Worm (Caenorhabditis elegans): ENCODE data around the gene puf-6.
"Not testable (repeated sequence)": the region's sequence is repeated elsewhere in the genome, so short reads cannot be mapped to it uniquely, and the experiment has no call there.

Gene puf-6

DNA sequence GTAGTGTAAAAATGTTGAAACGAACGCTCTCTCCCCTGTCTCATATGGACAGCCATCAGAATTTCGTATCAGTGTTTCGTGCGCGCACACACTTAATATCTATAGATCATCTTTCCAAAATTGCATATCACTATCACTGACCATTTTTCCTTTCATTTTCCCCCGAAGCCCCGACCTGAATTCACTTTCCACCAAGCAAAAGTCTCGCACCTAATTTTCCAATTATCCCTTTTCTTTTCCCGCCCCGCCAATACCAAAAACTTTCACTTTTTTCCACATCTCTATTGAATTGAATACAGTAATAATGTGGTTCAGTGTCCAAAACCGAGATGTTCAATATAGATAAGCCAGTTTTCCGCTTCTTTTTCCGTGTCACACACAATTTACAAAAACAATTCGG is 10.2 kb upstream of the puf-6 start:
- TF ChIP-seq unc-62 (GFP tag; optimal IDR thresholded peaks at IDR 0.05): no peak

DNA sequence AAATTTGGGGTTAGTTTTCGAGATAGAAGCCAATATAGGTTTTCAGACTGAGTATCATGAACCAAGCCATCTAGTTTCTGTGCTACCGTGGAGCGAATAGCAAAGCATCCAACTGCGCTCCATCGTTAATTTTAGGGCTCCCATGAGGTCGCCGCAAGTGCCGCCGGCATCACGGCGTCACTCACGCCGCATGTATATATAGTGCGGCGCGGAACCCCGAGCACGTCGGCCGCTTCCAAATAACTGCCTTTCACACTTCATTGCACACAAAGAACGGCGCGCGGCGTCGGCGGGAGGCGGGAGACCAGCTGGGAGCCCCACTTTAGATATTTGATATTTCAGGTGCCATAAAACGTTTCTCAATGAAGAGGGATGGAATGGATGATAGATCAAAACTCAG is 6.8 kb upstream of the puf-6 start:
- TF ChIP-seq unc-62 (GFP tag; optimal IDR thresholded peaks at IDR 0.05): no peak

DNA sequence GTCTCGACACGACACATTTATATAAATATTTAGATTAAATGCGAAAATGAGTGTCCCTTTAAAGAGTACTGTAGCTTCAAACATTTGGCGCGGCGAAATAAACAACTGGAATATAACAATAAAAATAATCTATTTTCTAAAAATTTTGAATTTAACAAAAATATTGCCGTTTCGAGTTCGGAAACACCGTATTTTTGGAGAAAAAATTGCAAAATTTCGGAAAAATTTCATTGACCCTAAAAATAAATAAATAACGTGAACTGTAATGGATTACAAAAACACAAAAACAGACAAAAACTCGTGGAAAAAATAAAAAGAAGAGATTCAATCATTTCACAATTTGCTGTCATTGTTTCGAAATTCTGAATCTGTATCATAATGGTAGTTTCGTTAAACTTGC is 4.4 kb upstream of the puf-6 start, which contains the start of gene F42G4.2:
F42G4.2 (plus strand) TSS at position 301 of the 400 bp plus-strand sequence.
- TF ChIP-seq unc-62 (GFP tag; optimal IDR thresholded peaks at IDR 0.05): not testable (repeated sequence)

DNA sequence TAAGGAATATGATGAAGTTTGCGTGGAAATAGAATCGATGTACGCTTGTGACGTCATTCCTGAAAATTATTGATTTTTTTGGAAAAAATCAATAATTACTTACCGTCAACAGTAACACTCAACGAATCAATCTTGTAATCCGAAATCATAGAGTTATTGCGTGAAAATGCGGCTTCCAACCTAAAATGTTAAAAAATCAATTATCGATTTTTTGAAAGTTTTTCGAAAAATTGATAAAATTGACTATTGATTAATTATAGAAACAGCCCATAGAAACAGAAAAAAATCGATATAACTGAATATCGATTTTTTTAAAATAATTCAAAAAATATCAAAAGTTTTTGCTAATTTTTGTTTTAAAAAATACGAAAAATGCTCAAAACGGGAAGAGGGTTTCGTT is 3.9 kb upstream of the puf-6 start, which contains the start of gene F42G4.7:
F42G4.7 (minus strand) TSS at position 185 of the 400 bp plus-strand sequence.
- TF ChIP-seq unc-62 (GFP tag; optimal IDR thresholded peaks at IDR 0.05): not testable (repeated sequence)

DNA sequence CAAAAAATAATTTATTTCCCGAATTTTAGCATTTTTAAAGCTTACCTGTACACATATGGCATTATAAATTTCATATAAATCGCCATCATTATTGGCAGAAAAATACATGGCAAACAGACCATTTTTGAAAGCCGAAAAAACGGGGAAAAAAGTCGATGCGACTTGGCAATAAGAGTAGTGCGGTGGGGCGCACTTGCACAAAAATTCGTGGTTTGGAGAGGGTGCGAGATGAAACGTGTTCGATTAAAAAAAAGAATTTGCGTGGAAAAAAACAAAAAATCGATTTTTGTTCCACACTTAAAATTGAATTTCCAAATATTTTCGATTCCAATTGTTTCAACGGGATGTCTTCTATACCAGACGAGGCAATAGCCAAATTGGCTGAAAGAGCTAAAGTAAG is 6.5 kb downstream of the puf-6 start, which contains the start of gene F18A11.3:
F18A11.3 (minus strand) TSS at position 125 of the 400 bp plus-strand sequence.
- no peak for TF ChIP-seq unc-62 (GFP tag; optimal IDR thresholded peaks at IDR 0.05)

DNA sequence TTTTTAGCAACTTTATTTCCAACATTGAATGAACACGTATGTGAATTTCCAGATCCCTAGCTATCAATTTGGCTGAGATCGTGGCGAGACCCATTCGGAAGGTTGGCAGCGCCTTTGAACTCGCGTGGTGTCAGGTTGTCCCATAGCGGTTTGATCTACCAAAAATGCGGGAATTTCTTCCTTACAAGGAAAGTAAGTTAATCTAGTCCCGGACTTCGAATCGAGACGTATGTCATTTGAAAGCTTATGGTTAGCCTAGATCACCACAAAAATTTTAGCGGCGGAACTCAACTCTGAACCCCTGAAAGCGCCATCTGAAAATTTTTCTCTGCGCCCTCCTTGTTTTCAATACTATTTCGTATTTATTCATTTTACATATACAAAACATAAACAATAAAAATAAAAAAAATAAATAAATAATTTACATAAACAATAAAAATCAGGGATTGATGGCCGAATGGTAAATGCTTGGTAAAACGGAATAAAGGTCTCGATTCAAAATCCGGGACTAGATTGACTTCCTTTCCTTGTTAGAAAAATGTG is 11.5 kb downstream of the puf-6 start, which contains the start of gene F18A11.2:
F18A11.2 (plus strand) TSS at position 51 of the 543 bp plus-strand sequence.
- not testable (repeated sequence) for TF ChIP-seq unc-62 (GFP tag; optimal IDR thresholded peaks at IDR 0.05)

DNA sequence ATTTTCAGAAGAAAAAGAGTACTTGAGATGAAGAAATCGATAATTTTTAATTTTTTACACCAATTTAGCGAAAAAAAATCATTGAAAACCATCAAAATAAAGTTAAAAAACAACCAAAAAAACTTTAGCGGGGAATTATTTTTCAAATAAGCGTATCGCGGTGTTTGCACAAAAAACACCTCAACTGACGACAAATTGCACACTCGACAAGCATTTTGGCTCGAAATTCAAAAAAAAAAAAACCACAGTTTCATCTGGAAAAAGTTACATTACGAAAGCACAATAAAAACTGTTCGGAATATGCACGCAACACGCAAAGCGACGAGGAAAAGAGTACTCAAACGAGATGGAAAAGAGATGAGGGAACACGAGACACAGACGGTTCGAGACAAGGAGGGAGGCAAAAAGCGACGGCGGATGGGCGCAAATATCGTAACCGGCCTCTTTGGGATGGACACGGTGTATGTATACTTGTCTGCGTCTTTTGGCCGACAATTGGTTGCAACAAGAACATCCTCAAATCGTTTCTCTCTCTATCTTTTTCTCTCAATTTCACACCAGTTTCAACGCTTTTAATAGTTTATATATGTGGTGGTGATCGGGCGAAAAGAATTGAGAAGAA is 12.6 kb downstream of the puf-6 start:
- TF ChIP-seq unc-62 (GFP tag; optimal IDR thresholded peaks at IDR 0.05): no peak

DNA sequence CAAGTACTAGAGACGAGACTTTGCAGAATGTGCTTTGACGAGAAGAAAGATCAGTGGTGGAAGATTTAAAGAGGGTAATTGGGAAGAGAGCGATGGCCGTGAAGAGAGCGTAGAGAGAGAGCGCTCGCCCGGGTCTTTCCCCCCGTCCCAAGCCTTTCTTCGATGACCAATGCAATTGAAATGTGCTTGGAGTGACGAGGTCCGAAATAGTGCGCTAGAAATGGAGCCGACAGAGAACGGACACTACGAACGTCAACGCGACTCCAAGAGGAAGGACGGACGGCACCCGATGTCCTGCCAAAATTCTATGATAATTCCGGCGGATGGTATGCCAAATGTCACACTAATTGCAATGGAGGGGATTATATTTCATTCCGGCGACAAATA is 13.2 kb downstream of the puf-6 start:
- no peak for TF ChIP-seq unc-62 (GFP tag; optimal IDR thresholded peaks at IDR 0.05)

DNA sequence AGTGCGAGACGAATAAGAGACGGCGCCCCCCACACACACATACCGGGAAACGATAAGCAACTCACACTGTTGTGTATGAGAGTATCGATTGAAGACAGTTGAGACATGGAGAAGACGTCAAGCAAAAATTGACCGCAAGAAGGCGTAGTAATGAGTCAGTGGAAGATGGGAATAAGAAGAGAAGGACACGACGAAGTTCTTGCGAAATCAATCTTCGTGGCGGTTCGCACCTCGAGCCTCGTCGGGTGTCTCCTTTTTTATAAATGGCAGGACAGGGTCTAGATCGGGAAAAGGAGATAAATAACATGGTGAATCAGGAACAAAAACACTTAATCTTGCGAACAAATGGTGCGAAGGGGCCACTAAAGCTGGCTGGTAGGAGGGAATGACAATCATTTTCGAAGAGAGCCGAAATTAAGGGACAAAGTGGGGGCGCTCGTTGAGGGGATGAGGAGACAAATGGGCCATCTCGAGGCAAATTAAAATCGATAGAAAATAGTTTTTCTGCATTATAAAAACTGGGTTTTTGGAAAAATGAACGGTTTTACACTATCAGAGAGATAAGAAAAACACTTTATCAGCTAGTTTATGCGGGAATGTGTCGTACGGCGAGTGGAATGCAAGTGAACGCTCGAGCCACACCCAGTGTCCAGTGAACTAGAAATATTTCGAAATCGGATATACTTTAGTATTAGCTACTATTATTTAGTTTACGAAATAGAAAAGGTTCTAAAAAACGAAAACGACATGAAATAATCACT is 13.8 kb downstream of the puf-6 start:
- no peak for TF ChIP-seq unc-62 (GFP tag; optimal IDR thresholded peaks at IDR 0.05)

DNA sequence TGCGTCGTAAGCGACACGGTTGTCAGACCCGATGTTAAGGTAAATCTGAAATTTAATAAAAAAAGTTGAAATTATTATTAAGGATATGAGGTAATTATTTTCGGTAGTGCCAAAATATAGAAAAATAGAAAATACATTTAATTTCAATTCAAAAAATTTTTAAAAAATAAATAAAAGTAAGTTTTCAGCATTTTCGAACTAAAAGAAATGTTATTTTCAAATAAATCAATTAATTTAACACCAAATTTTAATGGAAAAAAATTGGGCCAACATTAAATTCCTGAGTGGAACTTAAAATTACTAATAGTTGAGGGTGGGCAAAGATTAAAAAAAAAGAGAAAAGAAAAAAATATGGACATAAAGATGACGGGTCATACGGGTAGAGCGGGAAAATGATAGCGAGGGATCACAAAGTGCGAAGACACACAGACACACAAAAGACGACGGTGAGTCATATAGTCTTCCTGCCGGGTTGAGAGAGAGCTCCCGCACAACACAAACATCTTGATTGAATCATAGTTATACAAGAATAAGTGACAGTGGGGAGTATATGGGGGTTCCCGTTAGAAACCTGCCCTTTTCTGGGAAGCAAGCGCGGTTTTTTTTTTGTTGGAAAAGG is 17.3 kb downstream of the puf-6 start, which contains the start of gene max-2:
max-2 (minus strand) TSS at position 51 of the 619 bp plus-strand sequence.
- no peak for TF ChIP-seq unc-62 (GFP tag; optimal IDR thresholded peaks at IDR 0.05)

DNA sequence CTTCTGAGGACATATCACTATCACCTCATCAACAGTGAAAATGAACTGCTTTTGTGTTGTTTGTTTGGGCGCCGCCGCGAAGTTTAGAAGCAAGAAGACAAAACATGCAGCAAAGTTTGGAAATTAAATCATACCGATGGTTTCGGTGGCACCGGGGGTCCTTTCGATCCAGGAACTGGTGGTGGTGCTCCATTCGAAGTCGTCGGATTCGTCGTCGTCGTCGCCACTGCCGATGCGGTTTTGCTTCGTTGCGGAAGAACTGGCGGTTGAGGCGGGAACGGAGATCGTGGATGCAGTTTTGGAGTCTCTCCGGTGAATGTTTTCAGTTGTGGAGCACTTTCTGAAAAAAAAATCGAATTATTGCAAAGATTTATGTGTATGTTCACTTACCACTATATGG is 19.7 kb downstream of the puf-6 start:
- no peak for TF ChIP-seq unc-62 (GFP tag; optimal IDR thresholded peaks at IDR 0.05)

DNA sequence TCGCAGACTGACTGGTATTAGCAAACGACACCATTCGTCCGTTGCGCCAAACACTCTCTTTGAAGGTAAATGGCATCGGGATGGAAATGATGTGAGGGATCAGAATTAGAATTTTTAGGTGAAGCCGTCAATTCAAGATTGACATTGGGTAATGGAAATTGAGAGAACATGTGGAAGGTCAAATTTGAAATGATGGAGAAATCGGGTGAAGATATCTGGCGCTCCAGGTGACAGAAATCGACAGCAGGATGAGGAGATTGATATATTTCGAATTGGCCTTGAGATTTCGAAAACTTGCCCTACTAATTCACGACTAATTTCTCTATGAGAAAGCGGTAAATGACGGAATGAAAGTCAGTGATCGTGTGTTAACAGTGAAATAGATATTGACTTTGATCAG is 20.7 kb downstream of the puf-6 start:
- no peak for TF ChIP-seq unc-62 (GFP tag; optimal IDR thresholded peaks at IDR 0.05)

DNA sequence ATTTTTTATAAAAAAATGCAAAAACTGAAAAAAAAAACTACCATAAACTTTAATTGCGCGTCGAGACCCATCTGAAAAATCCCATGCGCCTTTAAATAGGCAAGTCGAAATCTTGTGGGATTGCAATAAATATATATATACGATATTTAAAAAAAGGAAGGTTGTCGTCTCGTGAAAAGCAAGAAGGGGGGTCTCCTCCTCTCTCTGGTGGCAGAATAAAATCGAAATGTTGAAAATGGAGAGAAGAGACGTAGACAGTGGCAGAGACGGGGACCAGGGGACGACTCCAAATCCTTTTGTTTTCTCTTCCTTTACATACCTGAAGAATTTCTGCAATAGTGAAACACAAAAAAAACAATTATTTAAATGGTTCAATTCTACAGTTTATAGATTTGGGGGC is 29.3 kb downstream of the puf-6 start, which contains the start of gene F18A11.5:
F18A11.5 (minus strand) TSS at position 321 of the 400 bp plus-strand sequence.
- TF ChIP-seq unc-62 (GFP tag; optimal IDR thresholded peaks at IDR 0.05): no peak

DNA sequence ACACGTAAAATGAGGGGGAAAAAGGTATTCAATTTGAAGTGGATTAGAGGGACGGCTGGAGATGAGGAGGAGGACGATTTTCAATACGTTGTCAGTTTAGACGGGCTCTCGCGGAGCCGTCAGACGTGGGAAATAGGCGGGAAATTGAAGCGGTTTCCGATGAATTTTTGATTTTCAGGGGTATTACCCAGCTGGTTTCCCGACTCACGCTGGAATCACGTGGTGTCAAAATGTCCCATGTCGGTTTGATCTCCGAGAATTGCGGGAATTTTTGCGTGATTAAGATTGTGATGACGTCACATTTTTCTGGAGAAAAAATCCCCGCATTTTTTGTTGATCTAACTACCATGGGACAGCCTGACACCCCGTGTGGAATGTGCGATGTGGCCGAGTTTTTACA is 30.6 kb downstream of the puf-6 start:
- no peak for TF ChIP-seq unc-62 (GFP tag; optimal IDR thresholded peaks at IDR 0.05)

DNA sequence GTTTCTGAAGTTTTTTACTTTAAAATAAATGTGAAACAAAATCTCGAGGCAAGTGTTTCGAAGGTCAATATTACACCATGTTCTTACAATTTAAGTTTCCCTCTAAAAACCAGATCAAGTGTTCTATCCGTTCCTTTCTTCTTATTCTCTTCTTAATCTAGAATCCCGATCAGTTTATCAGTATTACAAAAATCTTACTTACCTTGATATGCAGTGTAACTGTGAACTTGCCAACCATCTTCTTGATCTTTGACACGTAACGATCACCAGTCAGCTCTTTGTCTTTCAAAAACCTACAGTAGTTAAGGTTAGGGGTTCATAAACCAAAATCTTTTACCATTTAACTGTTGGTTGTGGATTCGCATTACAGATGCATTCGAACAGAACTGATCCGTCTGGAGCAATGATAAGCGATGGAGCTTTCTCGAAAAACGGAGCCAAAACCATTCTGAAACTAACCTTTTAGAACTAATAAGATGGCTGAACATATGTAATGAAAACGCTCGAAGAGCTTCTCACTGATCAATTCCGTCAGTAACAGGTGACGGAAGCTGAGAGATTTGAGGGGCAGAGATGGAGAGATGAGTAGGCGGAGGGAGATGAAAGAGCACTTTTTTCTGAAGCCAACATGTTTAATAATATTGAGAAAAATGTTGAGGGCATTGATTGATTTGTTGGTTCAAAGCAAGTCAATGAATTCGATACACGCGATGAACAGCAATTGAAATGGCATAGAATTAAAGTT is 35.4 kb downstream of the puf-6 start, which contains the start of gene oig-2:
oig-2 (minus strand) TSS at position 448 of the 745 bp plus-strand sequence.
- TF ChIP-seq unc-62 (GFP tag; optimal IDR thresholded peaks at IDR 0.05): no peak
